Fruit fly (Drosophila melanogaster) S2 (cell line): ENCODE data around the gene CG43390.

ENCODE experiments used
- CG8478 ChIP-seq: fragments of >200 bp; optimal IDR thresholded peaks from 2 replicates; lab custom pipeline; 2018
- CTCF ChIP-seq, 2 experiments: fragments of >200 bp; optimal IDR thresholded peaks; 2 replicates each; lab custom pipeline; 2018

dm6 chr3L:11554796-11555195, 25.0 kb downstream of the CG43390 start:
- TF ChIP-seq CG8478 (no peak), CTCF (optimal IDR thresholded peaks at IDR 0.05; lab: Kevin White, UChicago) (peak in 1 of 2 experiments; percentile 15)
